Fruit fly (Drosophila melanogaster): ENCODE measurements around the gene CG17177.

Gene CG17177

DNA sequence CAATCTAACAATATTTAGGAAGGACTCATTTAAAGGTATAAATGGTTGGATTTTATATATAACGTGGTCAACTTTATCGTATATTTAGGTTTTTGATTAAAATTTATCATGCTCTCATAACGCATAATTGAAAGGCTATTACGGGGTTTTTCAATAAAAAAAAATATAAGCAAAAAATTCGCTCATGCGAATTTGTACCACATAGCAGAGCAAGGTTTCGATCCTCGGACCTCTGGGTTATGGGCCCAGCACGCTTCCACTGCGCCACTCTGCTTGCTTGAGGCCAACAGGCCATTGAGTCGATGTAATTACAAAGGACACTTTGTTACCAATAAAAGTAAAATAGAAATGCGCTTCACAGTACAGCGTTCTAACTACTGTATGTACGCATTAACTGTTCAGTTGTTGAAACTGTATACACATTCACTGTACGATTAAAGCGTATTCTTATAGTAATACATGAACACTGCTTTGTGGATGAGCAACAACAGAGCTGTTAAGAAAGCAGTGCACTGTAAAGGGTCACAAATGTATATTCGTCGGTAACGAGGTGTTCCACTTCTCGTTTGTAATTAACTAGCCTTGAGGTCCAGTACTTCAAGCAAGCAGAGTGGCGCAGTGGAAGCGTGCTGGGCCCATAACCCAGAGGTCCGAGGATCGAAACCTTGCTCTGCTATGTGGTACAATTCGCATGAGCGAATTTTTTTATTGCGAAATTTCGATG is 27.6 kb downstream of the CG17177 start:
- TF ChIP-seq CTCF (optimal IDR thresholded peaks at IDR 0.05) (peak; percentile 45 to 60), CG8478 (optimal IDR thresholded peaks at IDR 0.05) (no peak)

dm6 chr3L:14672387-14673110 is 28.9 kb downstream of the CG17177 start, which contains the start of the genes CG43121 and ome:
TSS of gene CG43121 (minus strand) at chr3L:14672437.
TSS of gene ome (plus strand) at chr3L:14672839.
- no peak for TF ChIP-seq CG8478 (optimal IDR thresholded peaks at IDR 0.05)
- no peak for TF ChIP-seq CTCF (optimal IDR thresholded peaks at IDR 0.05)

DNA sequence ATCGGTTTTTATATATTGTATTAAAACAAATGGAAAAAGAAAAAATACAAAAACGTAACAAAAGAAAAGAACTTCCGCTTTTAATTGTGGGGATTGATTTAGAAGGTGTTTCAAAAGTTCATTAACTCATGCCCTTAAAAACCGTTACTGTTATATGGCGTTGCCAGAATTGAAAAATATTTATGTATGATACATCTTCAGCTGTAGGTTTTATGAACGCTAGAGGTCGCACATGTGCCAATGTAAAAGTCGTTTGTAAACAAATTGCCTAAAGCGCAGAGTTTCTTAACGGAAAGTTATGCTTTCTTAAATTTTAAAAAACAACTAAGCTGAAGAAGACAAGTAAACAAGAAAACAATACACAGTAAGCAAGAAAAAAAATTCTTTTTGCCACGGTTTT is 29.9 kb downstream of the CG17177 start:
- TF ChIP-seq CG8478 (optimal IDR thresholded peaks at IDR 0.05): no peak
- TF ChIP-seq CTCF (optimal IDR thresholded peaks at IDR 0.05): peak; percentile 88 to 94

- TF ChIP-seq CTCF (optimal IDR thresholded peaks at IDR 0.05) (no peak), CG8478 (optimal IDR thresholded peaks at IDR 0.05) (no peak)
Observed at dm6 chr3L:14668638-14669037, 32.8 kb downstream of the CG17177 start.

DNA sequence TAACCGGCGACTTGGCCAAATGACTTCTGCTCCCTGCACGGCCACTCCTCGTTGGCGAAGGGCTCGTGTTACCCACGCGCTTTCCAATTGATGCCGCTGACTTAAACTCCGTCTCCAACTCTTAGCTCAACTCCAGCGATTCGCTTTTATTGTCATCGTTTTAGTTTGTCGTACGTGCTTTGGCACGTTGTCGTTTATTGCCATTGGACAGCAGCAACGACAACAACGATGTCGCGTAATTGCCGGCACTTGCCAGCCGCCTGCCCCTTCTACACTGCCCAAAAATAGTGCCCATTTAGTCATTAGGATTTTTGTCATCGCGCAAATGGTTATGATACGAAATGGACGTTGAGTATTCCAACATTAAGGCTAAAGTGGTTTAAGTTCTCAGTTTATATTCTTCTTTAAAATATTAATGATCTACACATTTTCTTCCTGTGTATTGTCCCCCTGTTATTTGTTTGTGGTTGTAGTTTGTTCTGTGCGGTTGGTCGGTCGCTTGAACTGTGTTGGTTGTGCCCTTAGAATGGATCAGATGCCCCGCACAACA is 35.6 kb downstream of the CG17177 start:
- TF ChIP-seq CG8478 (optimal IDR thresholded peaks at IDR 0.05): no peak
- TF ChIP-seq CTCF (optimal IDR thresholded peaks at IDR 0.05): no peak

dm6 chr3L:14664390-14664789 is 37.1 kb downstream of the CG17177 start:
- TF ChIP-seq CTCF (optimal IDR thresholded peaks at IDR 0.05) (no peak), CG8478 (optimal IDR thresholded peaks at IDR 0.05) (no peak)

dm6 chr3L:14663750-14664149 is 37.7 kb downstream of the CG17177 start:
- TF ChIP-seq CTCF (optimal IDR thresholded peaks at IDR 0.05) (no peak), CG8478 (optimal IDR thresholded peaks at IDR 0.05) (no peak)

DNA sequence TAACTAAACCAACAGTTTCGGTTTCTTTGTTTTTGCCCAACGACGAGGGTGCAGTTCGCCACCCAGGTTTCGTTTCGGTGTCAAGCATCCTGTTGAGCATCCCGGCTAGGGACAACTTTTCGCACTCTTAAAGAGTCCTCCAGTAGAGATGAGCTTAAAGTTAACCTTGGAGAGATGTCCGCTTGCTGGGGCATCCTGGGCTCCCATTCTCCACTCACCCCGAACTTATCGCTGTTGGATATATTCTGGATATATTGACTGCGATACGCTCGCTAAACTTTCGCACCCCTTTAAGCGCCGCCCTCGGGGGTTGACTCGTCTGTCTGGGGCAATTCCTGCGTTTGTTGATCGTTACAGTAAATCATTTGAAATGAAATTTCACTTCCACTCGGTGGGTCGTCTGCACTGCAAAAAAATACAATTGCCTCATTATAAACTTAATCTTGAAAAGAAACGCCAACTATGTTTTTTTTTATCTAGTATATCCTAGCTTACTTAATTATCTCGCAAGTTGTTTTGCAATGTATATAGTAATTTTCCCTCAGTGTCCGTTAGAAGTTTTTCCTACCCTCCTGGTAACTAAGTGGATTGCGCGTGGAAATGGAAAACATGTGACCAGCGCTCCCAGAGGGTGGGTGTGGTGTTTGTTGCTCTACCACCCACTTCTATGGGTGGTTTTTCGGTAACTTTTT is 39.8 kb downstream of the CG17177 start:
- TF ChIP-seq CTCF (optimal IDR thresholded peaks at IDR 0.05) (no peak), CG8478 (optimal IDR thresholded peaks at IDR 0.05) (no peak)

DNA sequence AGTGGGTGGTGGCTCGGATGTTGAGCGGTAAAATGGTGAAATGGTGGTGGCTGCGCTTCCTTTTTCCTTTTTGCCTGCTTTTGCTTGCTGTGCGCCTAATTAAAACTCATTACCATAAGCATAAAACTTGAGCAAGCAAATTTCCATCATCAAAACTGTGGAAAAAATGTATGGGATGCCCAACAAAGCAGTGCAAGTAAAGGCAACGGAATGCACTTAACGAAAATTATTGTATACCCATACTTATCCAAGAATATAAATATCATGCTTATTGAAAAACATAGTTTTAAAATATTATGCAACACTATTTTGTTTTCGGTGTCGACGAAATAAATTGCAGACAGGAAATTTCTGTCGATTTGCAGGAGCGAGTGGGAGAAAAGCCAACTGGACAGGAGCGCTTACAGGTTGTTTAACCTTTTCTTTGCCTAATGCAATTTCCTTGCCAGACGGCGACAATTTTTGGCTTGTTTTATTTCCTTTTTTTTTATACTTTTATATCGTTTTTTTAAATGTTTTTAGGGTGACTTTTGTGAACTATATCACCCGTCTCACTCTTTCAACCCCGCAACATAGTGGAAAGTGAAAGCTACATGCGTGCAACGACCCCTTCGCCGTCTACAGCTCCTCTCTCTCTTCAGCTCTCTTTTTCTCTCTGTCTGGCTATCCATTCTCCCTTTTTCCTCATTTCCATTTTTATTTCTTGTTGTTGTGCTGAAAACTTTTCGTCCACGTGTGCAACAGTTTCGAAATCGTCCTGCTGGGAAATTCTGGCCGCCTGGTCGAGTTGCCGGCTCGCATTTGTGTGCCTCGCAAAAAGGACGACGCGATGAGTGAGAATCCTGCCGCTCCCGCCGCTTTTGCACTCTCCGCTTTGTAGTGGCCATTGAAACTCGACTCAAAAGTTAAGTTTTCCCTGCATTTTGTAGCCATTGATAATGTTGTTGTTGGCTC is 41.2 kb downstream of the CG17177 start:
- TF ChIP-seq CG8478 (optimal IDR thresholded peaks at IDR 0.05): no peak
- TF ChIP-seq CTCF (optimal IDR thresholded peaks at IDR 0.05): no peak

dm6 chr3L:14657485-14658054 is 43.9 kb downstream of the CG17177 start:
- no peak for TF ChIP-seq CG8478 (optimal IDR thresholded peaks at IDR 0.05)
- TF ChIP-seq CTCF (optimal IDR thresholded peaks at IDR 0.05): no peak

- no peak for TF ChIP-seq CG8478 (optimal IDR thresholded peaks at IDR 0.05)
Observed at dm6 chr3L:14655681-14656080, 45.8 kb downstream of the CG17177 start.

- TF ChIP-seq CTCF (optimal IDR thresholded peaks at IDR 0.05): no peak
- TF ChIP-seq CG8478 (optimal IDR thresholded peaks at IDR 0.05): no peak
Observed at dm6 chr3L:14655178-14655577, 46.3 kb downstream of the CG17177 start.

DNA sequence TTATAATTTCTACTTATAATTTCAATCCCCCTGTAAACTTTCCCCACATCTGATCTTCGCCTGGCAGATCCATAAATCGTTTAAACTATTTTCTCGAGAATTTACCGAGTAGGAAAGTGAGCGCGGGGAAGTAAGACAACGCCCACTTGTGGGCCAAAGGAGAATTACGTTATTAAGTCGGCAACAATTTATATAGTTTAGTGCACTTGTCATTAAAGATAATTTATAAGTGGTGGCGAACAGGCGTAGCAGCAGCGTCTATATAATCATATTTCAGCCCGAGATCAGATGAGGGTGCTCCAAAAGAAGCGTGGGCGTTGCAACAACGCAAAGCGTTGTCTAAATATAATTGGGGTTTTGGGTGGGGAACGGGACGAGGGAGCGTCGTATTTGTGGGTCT is 46.7 kb downstream of the CG17177 start:
- TF ChIP-seq CG8478 (optimal IDR thresholded peaks at IDR 0.05) (no peak), CTCF (optimal IDR thresholded peaks at IDR 0.05) (no peak)

DNA sequence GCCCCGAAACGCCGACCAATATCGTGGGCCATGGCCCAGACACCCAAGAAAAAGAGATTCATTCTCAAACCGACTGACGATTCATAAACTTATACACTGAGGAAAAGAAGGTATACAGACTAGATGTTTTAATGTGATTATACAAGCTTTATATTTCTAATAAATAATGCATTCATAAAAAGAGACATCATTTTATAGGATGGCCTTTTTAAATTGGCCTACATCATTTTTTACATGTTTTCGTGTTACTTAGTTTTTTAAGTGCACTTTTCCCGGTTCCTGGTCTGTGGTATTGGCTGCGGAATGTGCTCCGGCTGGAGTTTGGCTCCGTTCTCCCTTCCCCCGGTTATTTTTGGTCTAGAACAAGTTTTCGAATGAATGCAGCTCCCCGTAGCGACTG is 48.9 kb downstream of the CG17177 start:
- no peak for TF ChIP-seq CTCF (optimal IDR thresholded peaks at IDR 0.05)
- TF ChIP-seq CG8478 (optimal IDR thresholded peaks at IDR 0.05): no peak

Measured in S2 (cell line).